Fruit fly (Drosophila melanogaster): ENCODE data around the gene AsnRS.

AsnRS gene

DNA sequence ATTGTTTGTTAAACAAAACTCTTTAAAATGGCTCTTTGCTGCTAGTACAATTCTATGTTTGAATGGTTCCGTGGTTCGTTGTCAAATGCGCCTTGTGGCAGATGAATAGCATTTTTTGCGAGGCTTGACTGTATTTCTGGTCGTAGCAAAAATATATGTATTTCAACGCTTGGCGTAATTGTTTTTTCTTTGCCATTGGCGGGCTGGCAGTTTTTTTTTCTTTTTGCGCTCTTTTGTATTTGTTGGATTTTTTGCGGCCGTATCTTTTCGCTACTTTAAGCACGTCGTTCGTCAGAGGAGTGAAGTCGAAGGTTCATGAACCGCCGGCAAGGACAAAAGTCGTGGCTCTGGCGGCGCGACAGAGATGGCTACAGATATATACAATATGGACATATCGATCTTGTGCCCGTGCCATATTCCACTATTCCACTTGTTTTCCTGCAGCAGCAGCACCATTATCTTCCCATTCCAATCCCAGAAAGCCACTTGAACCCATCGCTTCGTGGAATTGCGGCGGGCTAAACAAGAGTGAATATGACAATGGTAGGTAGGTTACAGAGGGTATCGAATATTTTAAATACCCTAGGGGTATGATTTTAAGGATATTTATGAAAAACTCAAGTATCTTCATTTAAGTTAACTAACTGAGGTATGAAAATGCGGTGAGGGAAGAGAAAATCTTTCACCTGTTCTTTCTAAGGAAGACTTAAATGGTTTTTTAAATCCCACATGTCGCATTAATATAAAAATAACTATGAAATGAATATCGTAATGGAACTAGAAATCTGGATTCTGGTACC lies 24.4 kb upstream of the AsnRS start:
- TF ChIP-seq Snoo (tag; optimal IDR thresholded peaks at IDR 0.05) (no peak), rn (GFP tag; IDR thresholded peaks at IDR 0.05) (no peak), CG32121 (GFP tag; IDR thresholded peaks at IDR 0.05) (no peak), CG4496 (GFP tag; IDR thresholded peaks at IDR 0.05) (peak; percentile 72), gl (tag; optimal IDR thresholded peaks at IDR 0.05) (peak; percentile 98), CG12605 (GFP tag; IDR thresholded peaks at IDR 0.05) (peak; percentile 98), CG34367 (tag; optimal IDR thresholded peaks at IDR 0.05) (peak; percentile 89), CG13204 (GFP tag; optimal IDR thresholded peaks at IDR 0.05) (peak; percentile 99), D1 (tag; optimal IDR thresholded peaks at IDR 0.05) (no peak), CG8301 (tag; optimal IDR thresholded peaks at IDR 0.05) (peak; percentile 32), Pif1B (GFP tag; optimal IDR thresholded peaks at IDR 0.05) (peak; percentile 88), CG17806 (tag; optimal IDR thresholded peaks at IDR 0.05) (peak; percentile 75), CG15710 (tag; optimal IDR thresholded peaks at IDR 0.05) (peak; percentile 83), Pif1A (GFP tag; optimal IDR thresholded peaks at IDR 0.05) (peak; percentile 74), CG9948 (tag; optimal IDR thresholded peaks at IDR 0.05) (peak; percentile 66), CG8159 (tag; optimal IDR thresholded peaks at IDR 0.05) (peak; percentile 76), Ets98B (GFP tag; IDR thresholded peaks at IDR 0.05) (0 out of 2 replicates have a peak, but pooled peaks have one; percentile 22), fd96Ca (GFP tag; IDR thresholded peaks at IDR 0.05) (peak; percentile 64; the same call in 2 of the 3 replicates), CG14655 (GFP tag; optimal IDR thresholded peaks at IDR 0.05) (peak; percentile 65), EcR (GFP tag; optimal IDR thresholded peaks at IDR 0.05) (peak; percentile 98)

- no peak for TF ChIP-seq CG17806 (tag; optimal IDR thresholded peaks at IDR 0.05)
- TF ChIP-seq CG12605 (GFP tag; IDR thresholded peaks at IDR 0.05) = peak; percentile 24; the same call in 1 of the 2 replicates
- peak; percentile 93 for TF ChIP-seq EcR (GFP tag; optimal IDR thresholded peaks at IDR 0.05)
- TF ChIP-seq gl (tag; optimal IDR thresholded peaks at IDR 0.05) = peak; percentile 51
- TF ChIP-seq CG13204 (GFP tag; optimal IDR thresholded peaks at IDR 0.05) = peak; percentile 95
- TF ChIP-seq Pif1B (GFP tag; optimal IDR thresholded peaks at IDR 0.05) = peak; percentile 13
Measured at dm6 chr2L:19154893-19155389, 23.2 kb upstream of the AsnRS start.

dm6 chr2L:19146645-19147044 lies 14.9 kb upstream of the AsnRS start:
- no peak for TF ChIP-seq Pif1B (GFP tag; optimal IDR thresholded peaks at IDR 0.05)
- no peak for TF ChIP-seq fd96Ca (GFP tag; IDR thresholded peaks at IDR 0.05)
- TF ChIP-seq CG4496 (GFP tag; IDR thresholded peaks at IDR 0.05) = no peak
- no peak for TF ChIP-seq CG9948 (tag; optimal IDR thresholded peaks at IDR 0.05)
- no peak for TF ChIP-seq CG12605 (GFP tag; IDR thresholded peaks at IDR 0.05)
- no peak for TF ChIP-seq Snoo (tag; optimal IDR thresholded peaks at IDR 0.05)
- no peak for TF ChIP-seq CG15710 (tag; optimal IDR thresholded peaks at IDR 0.05)
- no peak for TF ChIP-seq rn (GFP tag; IDR thresholded peaks at IDR 0.05)
- TF ChIP-seq EcR (GFP tag; optimal IDR thresholded peaks at IDR 0.05) = no peak
- TF ChIP-seq CG10348 (GFP tag; IDR thresholded peaks at IDR 0.05) = no peak
- no peak for TF ChIP-seq CG14655 (GFP tag; optimal IDR thresholded peaks at IDR 0.05)
- TF ChIP-seq D1 (tag; optimal IDR thresholded peaks at IDR 0.05) = no peak
- TF ChIP-seq gl (tag; optimal IDR thresholded peaks at IDR 0.05) = no peak

DNA sequence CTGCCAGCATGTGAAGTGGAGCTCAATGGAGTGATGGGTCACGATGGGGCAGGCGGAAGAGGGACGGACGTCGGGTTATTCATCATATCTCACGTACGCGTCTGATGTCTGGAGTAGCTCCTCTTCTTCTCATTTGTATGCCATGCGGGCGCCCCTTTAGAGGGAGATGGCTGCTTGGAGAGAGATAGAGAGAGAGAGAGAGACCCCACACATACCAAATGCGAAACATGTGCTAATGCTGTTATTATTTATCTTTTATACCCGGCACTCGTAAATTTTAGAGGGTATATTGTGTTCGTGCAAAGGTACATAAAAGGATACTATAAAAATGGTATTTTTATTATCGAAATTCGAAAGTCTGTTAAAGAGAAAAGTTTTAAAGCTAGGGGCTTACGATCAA lies 14.3 kb upstream of the AsnRS start:
- TF ChIP-seq EcR (GFP tag; optimal IDR thresholded peaks at IDR 0.05) (peak; percentile 76), CG13204 (GFP tag; optimal IDR thresholded peaks at IDR 0.05) (peak; percentile 67), D1 (tag; optimal IDR thresholded peaks at IDR 0.05) (no peak), Pif1A (GFP tag; optimal IDR thresholded peaks at IDR 0.05) (no peak)

DNA sequence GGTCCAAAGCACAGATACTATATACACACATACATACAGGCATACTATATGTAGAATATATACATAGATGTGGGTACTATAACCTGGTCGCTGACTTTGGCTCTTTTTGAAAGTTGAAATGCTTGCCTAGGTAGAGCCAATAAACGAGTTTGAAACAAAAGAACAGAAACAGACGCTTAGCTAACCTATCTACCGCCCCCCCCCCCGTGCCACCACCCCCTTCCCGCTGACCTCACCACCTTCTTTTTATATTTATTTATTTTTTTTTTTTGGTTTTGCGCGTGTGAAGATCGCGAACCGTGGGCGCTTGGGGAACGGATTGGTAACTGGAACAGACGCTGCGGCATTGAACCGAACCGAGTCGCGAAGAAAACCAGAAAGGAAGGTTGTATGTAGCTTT lies 12.4 kb upstream of the AsnRS start:
- TF ChIP-seq rn (GFP tag; IDR thresholded peaks at IDR 0.05) (no peak), CG12605 (GFP tag; IDR thresholded peaks at IDR 0.05) (0 out of 2 replicates have a peak, but pooled peaks have one; percentile 41), CG17806 (tag; optimal IDR thresholded peaks at IDR 0.05) (peak; percentile 0), gl (tag; optimal IDR thresholded peaks at IDR 0.05) (peak; percentile 59), CG8159 (tag; optimal IDR thresholded peaks at IDR 0.05) (peak; percentile 38), CG9948 (tag; optimal IDR thresholded peaks at IDR 0.05) (peak; percentile 17), Ets98B (GFP tag; IDR thresholded peaks at IDR 0.05) (no peak), CG15710 (tag; optimal IDR thresholded peaks at IDR 0.05) (peak; percentile 46), CG10348 (GFP tag; IDR thresholded peaks at IDR 0.05) (no peak), D1 (tag; optimal IDR thresholded peaks at IDR 0.05) (no peak), CG14655 (GFP tag; optimal IDR thresholded peaks at IDR 0.05) (peak; percentile 26), CG13204 (GFP tag; optimal IDR thresholded peaks at IDR 0.05) (peak; percentile 78), CG4496 (GFP tag; IDR thresholded peaks at IDR 0.05) (peak; percentile 55; the same call in 2 of the 3 replicates), fd96Ca (GFP tag; IDR thresholded peaks at IDR 0.05) (peak; percentile 60; the same call in 2 of the 3 replicates), EcR (GFP tag; optimal IDR thresholded peaks at IDR 0.05) (peak; percentile 80)

DNA sequence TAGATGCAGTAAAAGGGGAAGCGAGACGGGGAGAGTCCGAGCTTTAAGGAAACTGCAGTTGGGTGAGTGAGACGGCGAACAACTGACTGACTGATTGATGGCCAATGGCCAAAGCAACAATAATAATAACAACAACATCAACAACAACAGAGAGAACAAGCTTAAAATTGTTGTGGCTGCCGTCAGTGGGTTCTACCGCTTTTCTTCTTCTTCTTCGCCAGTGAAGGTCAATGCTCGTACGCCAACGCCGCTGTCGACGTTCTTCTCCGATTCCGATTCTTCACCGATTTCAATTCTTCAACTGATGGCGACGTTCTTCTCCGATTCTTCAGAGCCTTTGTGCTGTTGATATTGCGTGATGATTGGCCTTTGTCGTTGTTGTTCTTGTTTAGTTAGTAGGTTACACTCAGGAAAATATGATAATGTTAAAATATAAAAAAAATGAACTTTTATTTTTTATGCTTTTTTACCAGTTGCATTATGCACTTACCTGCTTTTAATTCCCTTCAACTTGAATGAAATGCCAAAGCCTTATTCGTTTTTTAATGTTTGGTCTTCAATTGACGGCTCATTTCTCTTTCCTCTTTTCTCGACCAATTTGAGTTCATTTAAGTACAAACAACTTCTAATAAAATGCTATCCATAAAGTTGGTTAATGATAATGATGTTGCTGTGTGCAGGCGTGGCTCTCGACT lies 10.6 kb upstream of the AsnRS start:
- TF ChIP-seq CG10348 (GFP tag; IDR thresholded peaks at IDR 0.05) (no peak), gl (tag; optimal IDR thresholded peaks at IDR 0.05) (no peak), Pif1A (GFP tag; optimal IDR thresholded peaks at IDR 0.05) (peak; percentile 62), CG9948 (tag; optimal IDR thresholded peaks at IDR 0.05) (peak; percentile 73), CG17806 (tag; optimal IDR thresholded peaks at IDR 0.05) (peak; percentile 81), fd96Ca (GFP tag; IDR thresholded peaks at IDR 0.05) (0 out of 3 replicates have a peak, but pooled peaks have one; percentile 7), EcR (GFP tag; optimal IDR thresholded peaks at IDR 0.05) (peak; percentile 97), CG8159 (tag; optimal IDR thresholded peaks at IDR 0.05) (peak; percentile 72), CG14655 (GFP tag; optimal IDR thresholded peaks at IDR 0.05) (peak; percentile 84), CG8301 (tag; optimal IDR thresholded peaks at IDR 0.05) (peak; percentile 77), CG34367 (tag; optimal IDR thresholded peaks at IDR 0.05) (peak; percentile 51), Snoo (tag; optimal IDR thresholded peaks at IDR 0.05) (peak; percentile 28), D1 (tag; optimal IDR thresholded peaks at IDR 0.05) (peak; percentile 35), Pif1B (GFP tag; optimal IDR thresholded peaks at IDR 0.05) (peak; percentile 7), CG4496 (GFP tag; IDR thresholded peaks at IDR 0.05) (peak; percentile 74), CG15710 (tag; optimal IDR thresholded peaks at IDR 0.05) (peak; percentile 63), rn (GFP tag; IDR thresholded peaks at IDR 0.05) (no peak), CG32121 (GFP tag; IDR thresholded peaks at IDR 0.05) (no peak), CG12605 (GFP tag; IDR thresholded peaks at IDR 0.05) (no peak), CG13204 (GFP tag; optimal IDR thresholded peaks at IDR 0.05) (no peak), Ets98B (GFP tag; IDR thresholded peaks at IDR 0.05) (0 out of 2 replicates have a peak, but pooled peaks have one; percentile 4)
